Fruit fly (Drosophila melanogaster) whole organism: ENCODE data around the gene Ogdh.

Source experiments
- Dll ChIP-seq: fragments of >200 bp; optimal IDR thresholded peaks from 2 replicates; lab custom pipeline; 2017
- EcR ChIP-seq, 2 experiments: fragments of >200 bp; optimal IDR thresholded peaks; 2 replicates each; lab custom pipeline; 2017; ENCODE audit warnings: missing biosample characterization in 2 of 2, missing genetic modification characterization in 2 of 2, missing genetic modification reagents in 2 of 2
- pan ChIP-seq: fragments of >200 bp; optimal IDR thresholded peaks from 2 replicates; lab custom pipeline; 2017
- psq ChIP-seq: fragments of >200 bp; optimal IDR thresholded peaks from 2 replicates; lab custom pipeline; 2017
- usp ChIP-seq: fragments of >200 bp; optimal IDR thresholded peaks from 2 replicates; lab custom pipeline; 2017; ENCODE audit warnings: missing biosample characterization, missing genetic modification characterization, mixed read lengths

dm6 chr3L:16984813-16985387, 30.3 kb downstream of the Ogdh start:
- TF ChIP-seq pan (lab: Kevin White, UChicago): no peak
- TF ChIP-seq psq (lab: Kevin White, UChicago): no peak
- TF ChIP-seq usp (GFP tag; lab: Kevin White, UChicago): no peak
- TF ChIP-seq EcR (GFP tag; optimal IDR thresholded peaks at IDR 0.05; lab: Kevin White, UChicago): no peak
- no peak for TF ChIP-seq Dll (lab: Kevin White, UChicago)
